Worm (Caenorhabditis elegans) whole organism, L3 larva: ENCODE measurements around the gene unc-82.

ENCODE experiments used
- R02D3.7 ChIP-seq: fragments of 150-350 bp; optimal IDR thresholded peaks from 2 replicates; lab custom pipeline; 2014; ENCODE audit warnings: missing biosample characterization, missing genetic modification characterization
- aly-2 ChIP-seq: fragments of 150-350 bp; optimal IDR thresholded peaks from 2 replicates; lab custom pipeline; 2014; ENCODE audit warnings: missing biosample characterization, missing genetic modification characterization
- ama-1 ChIP-seq: fragments of 150-350 bp; optimal IDR thresholded peaks from 2 replicates; lab custom pipeline; 2018
- egl-27 ChIP-seq: sonication (generic microtip); optimal IDR thresholded peaks from 4 replicates; lab custom pipeline; 2017; ENCODE audit warnings: missing biosample characterization, missing genetic modification reagents, missing genetic modification characterization
- lin-15B ChIP-seq: fragments of 150-350 bp; optimal IDR thresholded peaks from 2 replicates; lab custom pipeline; 2014; ENCODE audit warnings: missing biosample characterization, missing genetic modification characterization
- lin-39 ChIP-seq: fragments of 150-350 bp; optimal IDR thresholded peaks from 2 replicates; lab custom pipeline; 2018; ENCODE audit warnings: missing biosample characterization, missing genetic modification reagents, missing genetic modification characterization
- nhr-12 ChIP-seq: fragments of 150-350 bp; optimal IDR thresholded peaks from 2 replicates; lab custom pipeline; 2014; ENCODE audit warnings: missing biosample characterization, missing genetic modification characterization
- nhr-23 ChIP-seq: fragments of 150-350 bp; optimal IDR thresholded peaks from 2 replicates; lab custom pipeline; 2014; ENCODE audit warnings: missing biosample characterization, missing genetic modification reagents, missing genetic modification characterization
- nhr-237 ChIP-seq: fragments of 150-350 bp; optimal IDR thresholded peaks from 2 replicates; lab custom pipeline; 2014; ENCODE audit warnings: missing biosample characterization, missing genetic modification characterization
- nhr-28 ChIP-seq: fragments of 150-350 bp; optimal IDR thresholded peaks from 2 replicates; lab custom pipeline; 2014; ENCODE audit warnings: missing biosample characterization, missing genetic modification characterization
- pqm-1 ChIP-seq: fragments of 150-350 bp; optimal IDR thresholded peaks from 2 replicates; lab custom pipeline; 2017; ENCODE audit warnings: missing biosample characterization, missing genetic modification characterization, inconsistent platforms
- snpc-4 ChIP-seq: fragments of 150-350 bp; optimal IDR thresholded peaks from 2 replicates; lab custom pipeline; 2014; ENCODE audit warnings: missing biosample characterization, missing genetic modification characterization

DNA sequence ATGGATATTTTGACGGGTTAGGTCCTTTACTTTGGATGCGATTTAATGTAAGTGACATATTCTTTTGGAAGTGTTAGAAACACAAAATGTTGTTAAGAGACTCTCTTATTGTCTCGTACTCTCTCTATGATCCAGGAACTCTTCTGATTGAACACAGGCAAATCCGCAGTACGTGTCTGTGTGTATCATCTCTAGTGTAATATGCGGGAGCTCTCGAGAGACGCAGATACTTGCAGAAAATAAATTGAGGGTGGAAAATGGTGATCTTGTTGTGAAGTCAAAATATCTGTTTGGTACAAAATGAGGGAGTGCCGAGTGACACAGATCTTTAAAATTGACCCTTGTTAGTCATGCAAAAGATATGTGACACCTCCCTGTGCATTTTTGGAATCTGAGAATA is 17.6 kb upstream of the unc-82 start:
- TF ChIP-seq nhr-28 (tag; lab: Kevin White, UChicago) (no peak), egl-27 (tag; lab: Kevin White, UChicago) (no peak), lin-39 (tag; lab: Kevin White, UChicago) (no peak), snpc-4 (tag; lab: Kevin White, UChicago) (no peak), lin-15B (tag; lab: Kevin White, UChicago) (no peak), nhr-12 (tag; lab: Kevin White, UChicago) (no peak), pqm-1 (tag; lab: Kevin White, UChicago) (no peak), nhr-237 (tag; lab: Kevin White, UChicago) (no peak), nhr-23 (tag; lab: Kevin White, UChicago) (no peak), ama-1 (lab: Kevin White, UChicago) (no peak), R02D3.7 (no peak), aly-2 (tag; lab: Kevin White, UChicago) (no peak)
